Worm (Caenorhabditis elegans): ENCODE measurements around the gene str-41.

The str-41 gene

DNA sequence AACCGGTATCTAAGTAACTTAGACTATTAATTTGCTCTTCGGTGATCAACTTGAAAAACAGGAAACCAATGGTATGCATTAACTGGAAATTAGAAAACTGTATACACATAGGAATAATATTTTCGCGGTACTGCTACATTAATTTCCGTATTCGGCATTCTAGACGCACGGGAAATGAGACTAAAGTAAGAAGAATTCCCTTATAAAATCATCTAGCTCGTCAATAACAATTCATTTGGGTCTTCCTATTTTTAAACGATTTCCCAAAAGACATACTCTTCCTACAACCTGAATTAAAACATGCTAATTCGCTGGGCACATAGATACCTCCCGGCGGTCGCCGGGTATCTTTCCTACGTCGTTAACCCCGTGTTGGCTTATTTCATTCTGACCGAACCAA is 9.4 kb upstream of the str-41 start, which contains the start of gene srj-13:
TSS of gene srj-13 (plus strand) at position 301 of the 400 bp plus-strand sequence.
- TF ChIP-seq fkh-8 (tag; optimal IDR thresholded peaks at IDR 0.05), result no peak
- TF ChIP-seq nhr-77 (tag; optimal IDR thresholded peaks at IDR 0.05), result no peak
- TF ChIP-seq lsy-2 (tag; optimal IDR thresholded peaks at IDR 0.05), result no peak
- TF ChIP-seq lin-39 (tag; optimal IDR thresholded peaks at IDR 0.05), result no peak
- no peak for TF ChIP-seq nhr-76 (tag; optimal IDR thresholded peaks at IDR 0.05)
- TF ChIP-seq ets-5 (GFP tag; IDR thresholded peaks at IDR 0.05), result no peak
- no peak for TF ChIP-seq tlp-1 (tag; optimal IDR thresholded peaks at IDR 0.05)
- no peak for TF ChIP-seq zag-1 (tag; optimal IDR thresholded peaks at IDR 0.05)
- no peak for TF ChIP-seq lin-35 (GFP tag; optimal IDR thresholded peaks at IDR 0.05)
- no peak for TF ChIP-seq pax-3 (tag; optimal IDR thresholded peaks at IDR 0.05)
- no peak for TF ChIP-seq sptf-1 (tag; optimal IDR thresholded peaks at IDR 0.05)
- no peak for TF ChIP-seq irx-1 (tag; optimal IDR thresholded peaks at IDR 0.05)
- TF ChIP-seq lin-14 (GFP tag; optimal IDR thresholded peaks at IDR 0.05), result no peak
- TF ChIP-seq unc-86 (tag; optimal IDR thresholded peaks at IDR 0.05), result no peak
- TF ChIP-seq zip-4 (GFP tag; optimal IDR thresholded peaks at IDR 0.05), result no peak

DNA sequence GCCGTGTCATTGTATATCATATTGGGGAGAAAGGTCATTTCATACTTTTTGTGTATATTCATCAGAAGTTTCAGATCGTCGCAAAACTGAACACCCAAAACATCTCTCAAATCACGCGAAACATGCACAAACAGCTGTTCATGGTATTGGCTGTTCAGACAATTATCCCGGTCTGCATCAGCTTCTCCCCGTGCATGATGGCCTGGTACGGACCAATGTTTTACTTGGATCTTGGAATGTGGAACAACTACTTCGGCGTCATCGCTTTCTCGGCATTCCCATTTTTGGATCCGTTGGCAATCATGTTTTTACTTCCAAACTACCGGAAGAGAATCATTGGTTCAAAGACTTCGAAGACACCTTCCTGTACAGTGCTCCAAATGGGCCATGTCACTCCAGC is 8.3 kb upstream of the str-41 start:
- TF ChIP-seq nhr-28 (tag; optimal IDR thresholded peaks at IDR 0.05), result no peak
- TF ChIP-seq ceh-63 (GFP tag; optimal IDR thresholded peaks at IDR 0.05), result no peak

DNA sequence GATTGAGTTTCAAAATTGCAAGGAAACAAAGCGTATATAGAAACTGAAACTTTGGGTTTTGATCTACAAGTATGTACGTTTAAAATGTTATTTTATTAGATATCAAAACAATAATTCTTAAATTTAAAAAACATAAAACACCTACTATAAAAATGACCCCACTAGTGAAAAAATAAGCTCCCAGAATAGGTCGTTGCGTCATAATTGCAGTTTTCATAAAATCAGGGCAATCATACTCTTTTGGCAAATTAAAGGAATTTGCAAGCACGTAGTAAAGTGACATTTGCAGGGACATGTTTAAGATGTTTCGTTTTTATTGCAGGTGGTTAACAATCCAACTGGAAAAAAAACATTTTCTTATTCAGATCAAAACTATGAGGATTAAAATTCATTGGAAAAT is 3.3 kb upstream of the str-41 start, which contains the start of gene srt-6:
TSS of gene srt-6 (minus strand) at position 295 of the 400 bp plus-strand sequence.
- TF ChIP-seq elt-2 (tag; optimal IDR thresholded peaks at IDR 0.05) (no peak), zag-1 (tag; optimal IDR thresholded peaks at IDR 0.05) (no peak), nhr-19 (GFP tag; conservative IDR thresholded peaks at IDR 0.05) (no peak), nhr-20 (tag; optimal IDR thresholded peaks at IDR 0.05) (no peak), unc-98 (GFP tag; IDR thresholded peaks at IDR 0.05) (no peak)

DNA sequence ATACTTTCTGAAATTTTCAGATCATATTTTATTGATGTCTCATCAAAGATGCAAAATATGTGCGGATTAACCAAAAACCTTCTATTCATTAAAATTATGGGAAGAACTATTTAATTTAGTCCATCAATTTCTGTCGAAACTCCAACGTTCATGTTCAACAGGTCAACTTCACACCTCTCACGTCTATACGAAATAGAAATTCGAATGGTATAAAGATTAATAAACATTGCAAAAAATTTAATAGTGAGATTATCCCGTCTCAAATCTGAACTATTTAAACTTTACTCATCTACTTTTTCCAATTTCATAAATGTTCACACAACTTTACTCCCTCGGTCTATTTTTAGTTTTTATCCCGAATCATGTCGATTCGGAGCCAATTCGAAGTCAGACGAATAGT is 2.2 kb upstream of the str-41 start, which contains the start of gene R13D7.2:
TSS of gene R13D7.2 (plus strand) at position 301 of the 400 bp plus-strand sequence.
- TF ChIP-seq pag-3 (tag; optimal IDR thresholded peaks at IDR 0.05; ENCODE audit: borderline replicate concordance, insufficient read depth) (no peak), snu-23 (GFP tag; optimal IDR thresholded peaks at IDR 0.05) (no peak), nhr-28 (tag; optimal IDR thresholded peaks at IDR 0.05) (no peak), irx-1 (tag; optimal IDR thresholded peaks at IDR 0.05) (no peak), zip-4 (GFP tag; optimal IDR thresholded peaks at IDR 0.05) (no peak), ceh-88 (GFP tag; IDR thresholded peaks at IDR 0.05) (no peak), ztf-11 (tag; optimal IDR thresholded peaks at IDR 0.05) (no peak), dsc-1 (tag; optimal IDR thresholded peaks at IDR 0.05) (no peak), hlh-4 (tag; optimal IDR thresholded peaks at IDR 0.05) (no peak), fkh-4 (tag; optimal IDR thresholded peaks at IDR 0.05; ENCODE audit: borderline replicate concordance) (no peak), efl-1 (optimal IDR thresholded peaks at IDR 0.05) (no peak), efl-1 (GFP tag; optimal IDR thresholded peaks at IDR 0.05 in 1 of 2) (no peak), nhr-76 (tag; optimal IDR thresholded peaks at IDR 0.05) (no peak), nhr-47 (tag; optimal IDR thresholded peaks at IDR 0.05) (no peak)

DNA sequence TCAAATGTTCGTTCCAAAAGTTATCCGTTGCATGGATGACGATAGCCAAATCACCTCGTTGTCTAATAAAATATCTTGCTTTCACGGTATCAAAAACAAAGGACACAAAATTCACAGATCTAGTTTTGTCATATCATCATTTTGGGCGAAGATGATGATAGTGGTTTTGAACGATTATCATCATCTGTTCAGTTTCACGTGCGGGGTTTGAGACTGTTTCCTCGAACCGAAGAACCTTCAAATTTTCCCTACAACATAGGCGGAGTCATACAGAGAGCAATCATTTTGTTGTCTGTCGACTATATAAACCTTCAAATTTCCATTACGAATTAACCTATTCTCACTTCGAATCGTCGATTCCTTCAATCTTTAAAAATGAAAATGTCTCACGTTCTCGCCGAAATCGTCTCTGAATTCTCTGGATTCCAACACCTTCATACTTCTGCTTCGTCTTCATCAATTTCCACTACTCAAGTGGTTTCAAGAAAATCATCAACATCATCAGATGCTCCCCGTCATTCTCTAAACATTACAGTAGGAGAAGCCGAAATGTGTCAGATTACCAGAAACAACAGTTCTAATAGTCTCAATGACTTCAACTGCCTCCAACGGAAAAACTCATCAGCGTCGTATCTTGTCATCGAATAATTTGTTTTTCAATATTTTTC is 1.4 kb downstream of the str-41 start, which contains the start of gene F18E3.11:
TSS of gene F18E3.11 (plus strand) at position 376 of the 668 bp plus-strand sequence.
- TF ChIP-seq mdl-1 (tag; optimal IDR thresholded peaks at IDR 0.05), result peak in 1 of 2 experiments; percentile 64
- TF ChIP-seq lin-14 (GFP tag; optimal IDR thresholded peaks at IDR 0.05), result no peak
- TF ChIP-seq efl-1 (optimal IDR thresholded peaks at IDR 0.05), result no peak
- TF ChIP-seq efl-1 (GFP tag; optimal IDR thresholded peaks at IDR 0.05 in 1 of 2), result peak in 1 of 2 experiments; percentile 91
- no peak for TF ChIP-seq Y116A8C.19 (tag; optimal IDR thresholded peaks at IDR 0.05; ENCODE audit: borderline replicate concordance)
- TF ChIP-seq nhr-71 (tag; optimal IDR thresholded peaks at IDR 0.05), result peak; percentile 74
- peak; percentile 69 for TF ChIP-seq snu-23 (GFP tag; optimal IDR thresholded peaks at IDR 0.05)
- no peak for TF ChIP-seq lir-3 (tag; optimal IDR thresholded peaks at IDR 0.05; ENCODE audit: poor library complexity)
- TF ChIP-seq rnt-1 (tag; optimal IDR thresholded peaks at IDR 0.05), result no peak
- TF ChIP-seq pax-3 (tag; optimal IDR thresholded peaks at IDR 0.05), result no peak
- no peak for TF ChIP-seq ceh-88 (GFP tag; IDR thresholded peaks at IDR 0.05)
- peak; percentile 67 for TF ChIP-seq blmp-1 (tag; optimal IDR thresholded peaks at IDR 0.05)
- peak in 3 of 6 experiments; percentile 31 to 88 (median 60) for TF ChIP-seq elt-3 (tag; optimal IDR thresholded peaks at IDR 0.05)
- TF ChIP-seq nhr-19 (GFP tag; conservative IDR thresholded peaks at IDR 0.05), result peak; percentile 86
- TF ChIP-seq nhr-20 (tag; optimal IDR thresholded peaks at IDR 0.05), result peak; percentile 88
- TF ChIP-seq ces-1 (GFP tag; optimal IDR thresholded peaks at IDR 0.05), result no peak
- TF ChIP-seq nhr-12 (tag; optimal IDR thresholded peaks at IDR 0.05), result no peak
- TF ChIP-seq nhr-84 (tag; optimal IDR thresholded peaks at IDR 0.05), result no peak
- no peak for TF ChIP-seq ztf-11 (tag; optimal IDR thresholded peaks at IDR 0.05)
- peak; percentile 90 for TF ChIP-seq nhr-85 (tag)
- TF ChIP-seq lin-35 (GFP tag; optimal IDR thresholded peaks at IDR 0.05), result peak in 1 of 2 experiments; percentile 26
- TF ChIP-seq skn-1 (tag; optimal IDR thresholded peaks at IDR 0.05), result peak; percentile 87
